Worm (Caenorhabditis elegans) whole organism, young adult: ENCODE measurements around the gene F57B9.3.

Experiments used
- B0261.1 ChIP-seq: sonication (generic microtip); optimal IDR thresholded peaks from 2 replicates; lab custom pipeline; 2016; ENCODE audit warnings: mild to moderate bottlenecking, missing genetic modification characterization, moderate library complexity, missing compliant biosample characterization
- B0336.3 ChIP-seq: fragments of 200-800 bp; sonication (Bioruptor generic); IDR thresholded peaks from 2 replicates; pipeline ENCODE4 v1.3.6; 2022; ENCODE audit warnings: missing genetic modification characterization, missing compliant biosample characterization
- F22D6.2 ChIP-seq: sonication (generic microtip); optimal IDR thresholded peaks from 2 replicates; lab custom pipeline; 2016; ENCODE audit warnings: mild to moderate bottlenecking, missing genetic modification characterization, missing compliant biosample characterization
- F33H1.4 ChIP-seq: fragments of 200-800 bp; sonication (Bioruptor generic); IDR thresholded peaks from 2 replicates; pipeline ENCODE4 v1.3.6; 2022; ENCODE audit warnings: missing genetic modification reagents, missing genetic modification characterization, missing compliant biosample characterization
- F37B4.10 ChIP-seq: fragments of 200-800 bp; sonication (Bioruptor generic); IDR thresholded peaks from 2 replicates; pipeline ENCODE4 v1.3.6; 2022; ENCODE audit warnings: missing genetic modification characterization, missing compliant biosample characterization
- K11D2.4 ChIP-seq: fragments of 200-800 bp; sonication (Bioruptor generic); IDR thresholded peaks from 2 replicates; pipeline ENCODE4 v1.3.6; 2022; ENCODE audit warnings: missing genetic modification reagents, missing genetic modification characterization, missing compliant biosample characterization
- T07F8.4 ChIP-seq: sonication (generic microtip); optimal IDR thresholded peaks from 2 replicates; lab custom pipeline; 2016; ENCODE audit warnings: mild to moderate bottlenecking, missing genetic modification characterization, moderate library complexity, missing compliant biosample characterization
- Y53F4B.3 ChIP-seq: fragments of 200-800 bp; sonication (Bioruptor generic); IDR thresholded peaks from 2 replicates; pipeline ENCODE4 v1.3.6; 2022; ENCODE audit warnings: missing genetic modification reagents, missing genetic modification characterization, missing compliant biosample characterization
- Y95B8A.8 ChIP-seq: fragments of 200-800 bp; sonication (Bioruptor generic); IDR thresholded peaks from 2 replicates; pipeline ENCODE4 v1.3.6; 2022; ENCODE audit warnings: missing genetic modification reagents, missing genetic modification characterization, missing compliant biosample characterization
- ama-1 ChIP-seq, 3 experiments: fragments of 150-350 bp in 1 of 3; sonication (generic microtip) in 2 of 3; optimal IDR thresholded peaks; 2 replicates each; lab custom pipeline; 2014 to 2018; ENCODE audit warnings: missing biosample characterization in 2 of 3, missing genetic modification characterization in 2 of 3, missing genetic modification reagents in 2 of 3
- aptf-3 ChIP-seq: fragments of 200-800 bp; sonication (Bioruptor generic); IDR thresholded peaks from 2 replicates; pipeline ENCODE4 v1.3.6; 2022; ENCODE audit warnings: missing genetic modification characterization, missing compliant biosample characterization
- attf-5 ChIP-seq: fragments of 200-800 bp; sonication (Bioruptor generic); optimal IDR thresholded peaks from 2 replicates; lab custom pipeline; 2018; ENCODE audit warnings: mild to moderate bottlenecking, missing genetic modification characterization, missing compliant biosample characterization
- attf-6 ChIP-seq: fragments of 200-800 bp; sonication (Bioruptor generic); IDR thresholded peaks from 2 replicates; pipeline ENCODE4 v1.3.6; 2022; ENCODE audit warnings: missing genetic modification reagents, missing genetic modification characterization, missing compliant biosample characterization
- bed-1 ChIP-seq: fragments of 200-800 bp; sonication (Bioruptor generic); IDR thresholded peaks from 2 replicates; pipeline ENCODE4 v1.3.6; 2022; ENCODE audit warnings: missing genetic modification reagents, missing genetic modification characterization, missing compliant biosample characterization
- cebp-1 ChIP-seq, 2 experiments: fragments of 200-800 bp in 1 of 2; sonication (Bioruptor generic) in 1 of 2; sonication (generic microtip) in 1 of 2; IDR thresholded peaks in 1 of 2; optimal IDR thresholded peaks in 1 of 2; 2 replicates each; pipeline versions ENCODE4 v1.3.6 to Lab custom; 2017 to 2022; ENCODE audit warnings: missing compliant biosample characterization in 2 of 2, missing genetic modification characterization in 2 of 2, mild to moderate bottlenecking in 1 of 2, missing genetic modification reagents in 1 of 2, moderate library complexity in 1 of 2
- ceh-100 ChIP-seq: fragments of 200-800 bp; sonication (Bioruptor generic); IDR thresholded peaks from 2 replicates; pipeline ENCODE4 v1.3.6; 2022; ENCODE audit warnings: missing genetic modification reagents, missing genetic modification characterization, missing compliant biosample characterization
- dox-1 ChIP-seq: fragments of 200-800 bp; sonication (Bioruptor generic); IDR thresholded peaks from 2 replicates; pipeline ENCODE4 v1.3.6; 2022; ENCODE audit warnings: missing genetic modification reagents, missing genetic modification characterization, missing compliant biosample characterization
- dpl-1 ChIP-seq: fragments of 150-350 bp; optimal IDR thresholded peaks from 2 replicates; lab custom pipeline; 2014; ENCODE audit warnings: missing biosample characterization, missing genetic modification reagents, missing genetic modification characterization
- efl-1 ChIP-seq: fragments of 150-350 bp; optimal IDR thresholded peaks from 2 replicates; lab custom pipeline; 2014; ENCODE audit warnings: missing biosample characterization, missing genetic modification reagents, missing genetic modification characterization
- ets-4 ChIP-seq: fragments of 200-800 bp; sonication (Bioruptor generic); optimal IDR thresholded peaks from 2 replicates; lab custom pipeline; 2018; ENCODE audit warnings: mild to moderate bottlenecking, missing genetic modification characterization, missing compliant biosample characterization
- him-1 ChIP-seq: sonication (generic microtip); optimal IDR thresholded peaks from 2 replicates; lab custom pipeline; 2016; ENCODE audit warnings: missing genotype, missing genetic modification reagents, missing genetic modification characterization, missing compliant biosample characterization
- hlh-26 ChIP-seq: fragments of 200-800 bp; sonication (Bioruptor generic); conservative IDR thresholded peaks from 2 replicates; pipeline ENCODE4 v1.3.6; 2022; ENCODE audit warnings: missing genetic modification reagents, missing genetic modification characterization, missing compliant biosample characterization
- hmg-1.2 ChIP-seq: fragments of 200-800 bp; sonication (Bioruptor generic); IDR thresholded peaks from 2 replicates; pipeline ENCODE4 v1.3.6; 2022; ENCODE audit warnings: missing genetic modification reagents, missing genetic modification characterization, missing compliant biosample characterization
- hmg-20 ChIP-seq: fragments of 200-800 bp; sonication (Bioruptor generic); IDR thresholded peaks from 2 replicates; pipeline ENCODE4 v1.3.6; 2022; ENCODE audit warnings: missing genetic modification reagents, missing genetic modification characterization, missing compliant biosample characterization
- hsf-1 ChIP-seq: fragments of 200-800 bp; sonication (Bioruptor generic); IDR thresholded peaks from 2 replicates; pipeline ENCODE4 v1.3.6; 2022; ENCODE audit warnings: missing genetic modification reagents, missing genetic modification characterization, missing compliant biosample characterization
- let-607 ChIP-seq, 2 experiments: fragments of 200-800 bp in 1 of 2; sonication (Bioruptor generic) in 1 of 2; sonication (generic microtip) in 1 of 2; optimal IDR thresholded peaks; 2 replicates each; lab custom pipeline; 2016 to 2018; ENCODE audit warnings: mild to moderate bottlenecking in 2 of 2, missing compliant biosample characterization in 2 of 2, missing genetic modification characterization in 2 of 2, moderate library complexity in 2 of 2, missing genotype in 1 of 2
- lin-35 ChIP-seq, 3 experiments: fragments of 150-350 bp in 2 of 3; sonication (generic microtip) in 1 of 3; optimal IDR thresholded peaks; 2 replicates each; lab custom pipeline; 2014 to 2018; ENCODE audit warnings: missing biosample characterization in 3 of 3, missing genetic modification characterization in 3 of 3, missing genetic modification reagents in 3 of 3
- lin-40 ChIP-seq: sonication (generic microtip); optimal IDR thresholded peaks from 2 replicates; lab custom pipeline; 2016; ENCODE audit warnings: missing genetic modification characterization, mild to moderate bottlenecking, missing compliant biosample characterization, missing genotype, missing genetic modification reagents
- lsl-1 ChIP-seq: fragments of 200-800 bp; sonication (Bioruptor generic); optimal IDR thresholded peaks from 2 replicates; lab custom pipeline; 2018; ENCODE audit warnings: mild to moderate bottlenecking, missing genetic modification characterization, moderate library complexity, missing compliant biosample characterization
- madf-6 ChIP-seq: fragments of 200-800 bp; sonication (Bioruptor generic); IDR thresholded peaks from 2 replicates; pipeline ENCODE4 v1.3.6; 2022; ENCODE audit warnings: missing genetic modification reagents, missing genetic modification characterization, missing compliant biosample characterization
- mcd-1 ChIP-seq: fragments of 200-800 bp; sonication (Bioruptor generic); IDR thresholded peaks from 2 replicates; pipeline ENCODE4 v1.3.6; 2022; ENCODE audit warnings: missing genetic modification reagents, missing genetic modification characterization, missing compliant biosample characterization
- nfya-1 ChIP-seq: sonication (generic microtip); optimal IDR thresholded peaks from 2 replicates; lab custom pipeline; 2017; ENCODE audit warnings: antibody characterized with exemption, missing compliant biosample characterization, missing genetic modification characterization, borderline replicate concordance; ENCODE audit not compliant: insufficient read depth
- nfyb-1 ChIP-seq: fragments of 200-800 bp; sonication (Bioruptor generic); IDR thresholded peaks from 2 replicates; pipeline ENCODE4 v1.3.6; 2022; ENCODE audit warnings: missing genetic modification reagents, missing genetic modification characterization, missing compliant biosample characterization
- nhr-80 ChIP-seq: sonication (generic microtip); optimal IDR thresholded peaks from 2 replicates; lab custom pipeline; 2016; ENCODE audit warnings: missing genetic modification characterization, missing compliant biosample characterization
- nhr-90 ChIP-seq: sonication (generic microtip); optimal IDR thresholded peaks from 2 replicates; lab custom pipeline; 2016; ENCODE audit warnings: missing genotype, mild to moderate bottlenecking, missing genetic modification characterization, missing compliant biosample characterization
- rec-8 ChIP-seq, 2 experiments: sonication (generic microtip); optimal IDR thresholded peaks; 2 replicates each; lab custom pipeline; 2016; ENCODE audit warnings: mild to moderate bottlenecking in 2 of 2, missing genetic modification characterization in 2 of 2, missing genetic modification reagents in 2 of 2, missing genotype in 2 of 2, missing biosample characterization in 1 of 2, missing compliant biosample characterization in 1 of 2, moderate library complexity in 1 of 2
- repo-1 ChIP-seq: sonication (generic microtip); optimal IDR thresholded peaks from 2 replicates; lab custom pipeline; 2017; ENCODE audit warnings: mild to moderate bottlenecking, missing genetic modification characterization, missing compliant biosample characterization
- sdz-38 ChIP-seq: sonication (generic microtip); optimal IDR thresholded peaks from 2 replicates; lab custom pipeline; 2016; ENCODE audit warnings: missing genotype, missing genetic modification characterization, missing compliant biosample characterization
- sptf-2 ChIP-seq: fragments of 200-800 bp; sonication (Bioruptor generic); optimal IDR thresholded peaks from 2 replicates; lab custom pipeline; 2018; ENCODE audit warnings: mild to moderate bottlenecking, missing genetic modification characterization, missing compliant biosample characterization
- tlf-1 ChIP-seq: fragments of 200-800 bp; sonication (Bioruptor generic); optimal IDR thresholded peaks from 2 replicates; lab custom pipeline; 2018; ENCODE audit warnings: mild to moderate bottlenecking, missing genetic modification characterization, missing compliant biosample characterization
- unc-130 ChIP-seq: sonication (generic microtip); optimal IDR thresholded peaks from 2 replicates; lab custom pipeline; 2016; ENCODE audit warnings: missing genetic modification reagents, missing genetic modification characterization, missing compliant biosample characterization
- zim-3 ChIP-seq: sonication (generic microtip); optimal IDR thresholded peaks from 2 replicates; lab custom pipeline; 2017; ENCODE audit warnings: mild to moderate bottlenecking, missing genetic modification characterization, moderate library complexity, missing compliant biosample characterization
- ztf-18 ChIP-seq: sonication (generic microtip); optimal IDR thresholded peaks from 2 replicates; lab custom pipeline; 2016; ENCODE audit warnings: missing genotype, mild to moderate bottlenecking, missing genetic modification characterization, missing compliant biosample characterization
- ztf-22 ChIP-seq: fragments of 200-800 bp; sonication (Bioruptor generic); optimal IDR thresholded peaks from 2 replicates; lab custom pipeline; 2018; ENCODE audit warnings: mild to moderate bottlenecking, missing genetic modification characterization, moderate library complexity, missing compliant biosample characterization
- ztf-6 ChIP-seq: fragments of 200-800 bp; sonication (Bioruptor generic); IDR thresholded peaks from 2 replicates; pipeline ENCODE4 v1.3.6; 2022; ENCODE audit warnings: missing genetic modification reagents, missing genetic modification characterization, missing compliant biosample characterization

F57B9.3 gene

ce11 chrIII:6969090-6969489, 29.5 kb downstream of the F57B9.3 start, which contains the start of gene F31E3.12:
TSS of gene F31E3.12 (plus strand) at chrIII:6969390.
- TF ChIP-seq hmg-1.2 (GFP tag; lab: Robert Waterston, UW) (no peak), rec-8 (tag; optimal IDR thresholded peaks at IDR 0.05; lab: Kevin White, UChicago) (no peak), let-607 (tag; optimal IDR thresholded peaks at IDR 0.05; lab: Kevin White, UChicago) (no peak), lsl-1 (GFP tag; lab: Kevin White, UChicago) (no peak)

DNA sequence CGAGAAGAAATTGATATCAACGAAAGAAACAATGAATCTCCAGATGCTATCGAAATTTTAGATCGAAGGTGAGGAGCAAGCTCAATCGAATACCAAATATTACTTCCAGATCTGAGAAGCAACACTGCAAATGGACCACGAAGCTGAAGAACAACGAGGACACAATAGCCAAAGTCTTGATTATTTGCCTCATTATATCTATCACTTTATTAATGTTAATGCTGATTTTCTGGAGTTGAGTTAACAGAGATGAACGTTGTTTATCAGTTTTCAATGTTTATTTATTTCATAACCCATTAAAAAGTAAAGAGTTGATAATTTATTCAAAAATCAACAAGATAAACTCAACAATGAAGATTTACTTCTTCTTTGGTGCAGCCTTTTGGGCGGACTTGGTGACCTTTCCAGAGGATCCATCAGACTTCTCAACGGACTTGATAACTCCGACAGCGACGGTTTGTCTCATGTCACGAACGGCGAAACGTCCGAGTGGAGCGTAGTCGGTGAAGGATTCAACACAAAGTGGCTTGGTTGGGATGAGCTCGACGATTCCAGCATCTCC, 30.2 kb downstream of the F57B9.3 start:
- peak; percentile 55; the same call in 1 of the 2 replicates for TF ChIP-seq hmg-20 (GFP tag; lab: Robert Waterston, UW)
- no peak for TF ChIP-seq hlh-26 (GFP tag; lab: Robert Waterston, UW)
- TF ChIP-seq sdz-38: no peak
- peak in 2 of 3 experiments; percentile 48 to 59 for TF ChIP-seq lin-35 (GFP tag; optimal IDR thresholded peaks at IDR 0.05; lab: Kevin White, UChicago)
- TF ChIP-seq cebp-1 (GFP tag; IDR thresholded peaks at IDR 0.05; lab: Robert Waterston, UW): no peak
- TF ChIP-seq cebp-1 (tag; optimal IDR thresholded peaks at IDR 0.05; lab: Kevin White, UChicago): peak; percentile 51
- TF ChIP-seq ztf-6 (GFP tag; lab: Robert Waterston, UW): no peak
- TF ChIP-seq F22D6.2: no peak
- peak; percentile 92 for TF ChIP-seq him-1
- TF ChIP-seq nhr-80 (tag; lab: Kevin White, UChicago): no peak
- no peak for TF ChIP-seq ztf-18 (tag; lab: Kevin White, UChicago)
- TF ChIP-seq Y95B8A.8 (GFP tag; lab: Robert Waterston, UW): peak; percentile 79
- TF ChIP-seq ama-1 (optimal IDR thresholded peaks at IDR 0.05; lab: Kevin White, UChicago): no peak
- TF ChIP-seq ama-1 (GFP tag; optimal IDR thresholded peaks at IDR 0.05; lab: Kevin White, UChicago): peak in 1 of 2 experiments; percentile 84
- TF ChIP-seq ztf-22: peak; percentile 3
- TF ChIP-seq dpl-1 (GFP tag; lab: Kevin White, UChicago): peak; percentile 2
- peak; percentile 50 for TF ChIP-seq sptf-2 (GFP tag; lab: Kevin White, UChicago)
- TF ChIP-seq efl-1 (GFP tag; lab: Kevin White, UChicago): peak; percentile 31
- TF ChIP-seq F33H1.4 (GFP tag; lab: Robert Waterston, UW): peak; percentile 66
- TF ChIP-seq ets-4 (GFP tag; lab: Kevin White, UChicago): no peak
- no peak for TF ChIP-seq bed-1 (GFP tag; lab: Robert Waterston, UW)
- TF ChIP-seq tlf-1 (GFP tag; lab: Kevin White, UChicago): peak; percentile 84
- TF ChIP-seq zim-3 (tag; lab: Kevin White, UChicago): peak; percentile 33
- TF ChIP-seq attf-6 (GFP tag; lab: Robert Waterston, UW): peak; percentile 84
- no peak for TF ChIP-seq nhr-90 (tag; lab: Kevin White, UChicago)
- peak; percentile 92 for TF ChIP-seq B0336.3 (GFP tag; lab: Robert Waterston, UW)
- peak; percentile 82 for TF ChIP-seq hsf-1 (GFP tag; lab: Robert Waterston, UW)
- peak; percentile 43; the same call in 1 of the 2 replicates for TF ChIP-seq mcd-1 (GFP tag; lab: Robert Waterston, UW)
- peak; percentile 85 for TF ChIP-seq repo-1
- 0 out of 2 replicates have a peak, but pooled peaks have one; percentile 62 for TF ChIP-seq nfyb-1 (GFP tag; lab: Robert Waterston, UW)
- no peak for TF ChIP-seq T07F8.4 (tag; lab: Kevin White, UChicago)
- TF ChIP-seq K11D2.4: no peak
- TF ChIP-seq hmg-1.2 (GFP tag; lab: Robert Waterston, UW): peak; percentile 51
- TF ChIP-seq madf-6 (GFP tag; lab: Robert Waterston, UW): peak; percentile 81
- no peak for TF ChIP-seq attf-5 (GFP tag; lab: Kevin White, UChicago)
- TF ChIP-seq aptf-3: no peak
- no peak for TF ChIP-seq B0261.1 (tag; lab: Kevin White, UChicago)
- TF ChIP-seq F37B4.10: no peak
- TF ChIP-seq lin-40: no peak
- TF ChIP-seq nfya-1 (tag; lab: Kevin White, UChicago): no peak
- peak; percentile 12; the same call in 1 of the 2 replicates for TF ChIP-seq ceh-100 (GFP tag; lab: Robert Waterston, UW)
- TF ChIP-seq Y53F4B.3 (GFP tag; lab: Robert Waterston, UW): 0 out of 2 replicates have a peak, but pooled peaks have one; percentile 18
- peak; percentile 82 for TF ChIP-seq unc-130 (GFP tag; lab: Kevin White, UChicago)
- TF ChIP-seq dox-1: peak; percentile 52
